Worm (Caenorhabditis elegans) whole organism, L4 larva: ENCODE data around the gene irld-49.

Experiments used
- lin-13 ChIP-seq: fragments of 150-350 bp; optimal IDR thresholded peaks from 2 replicates; lab custom pipeline; 2014; ENCODE audit warnings: missing biosample characterization, missing genetic modification reagents, missing genetic modification characterization
- saeg-2 ChIP-seq: fragments of 200-800 bp; sonication (Bioruptor generic); IDR thresholded peaks from 2 replicates; pipeline ENCODE4 v1.3.6; 2022; ENCODE audit warnings: missing genetic modification reagents, missing genetic modification characterization, missing compliant biosample characterization
- unc-130 ChIP-seq: sonication (generic microtip); optimal IDR thresholded peaks from 2 replicates; lab custom pipeline; 2016; ENCODE audit warnings: missing genetic modification reagents, missing genetic modification characterization, missing compliant biosample characterization
- unc-39 ChIP-seq: sonication (generic microtip); optimal IDR thresholded peaks from 2 replicates; lab custom pipeline; 2017; ENCODE audit warnings: missing biosample characterization, missing genetic modification characterization
- unc-62 ChIP-seq, 3 experiments: fragments of 150-350 bp in 1 of 3; sonication (generic microtip); optimal IDR thresholded peaks in 2 of 3; peaks in 1 of 3; 1 replicate in 1 of 3; 2 replicates in 2 of 3; lab custom pipeline; 2014 to 2017; ENCODE audit warnings: missing biosample characterization in 3 of 3, missing genetic modification characterization in 3 of 3, missing genetic modification reagents in 3 of 3, missing genotype in 1 of 3

ce11 chrII:2985935-2986498 is 42.0 kb downstream of the irld-49 start:
- TF ChIP-seq unc-62 (GFP tag; optimal IDR thresholded peaks at IDR 0.05 in 1 of 2; lab: Kevin White, UChicago) (no peak), unc-62 (tag; optimal IDR thresholded peaks at IDR 0.05; lab: Kevin White, UChicago) (no peak), lin-13 (GFP tag; lab: Kevin White, UChicago) (peak; percentile 37), saeg-2 (no peak), unc-130 (GFP tag; lab: Kevin White, UChicago) (no peak), unc-39 (tag; lab: Kevin White, UChicago) (no peak)
